Worm (Caenorhabditis elegans): Measurements from ENCODE around the gene rocf-1.

rocf-1 gene

DNA sequence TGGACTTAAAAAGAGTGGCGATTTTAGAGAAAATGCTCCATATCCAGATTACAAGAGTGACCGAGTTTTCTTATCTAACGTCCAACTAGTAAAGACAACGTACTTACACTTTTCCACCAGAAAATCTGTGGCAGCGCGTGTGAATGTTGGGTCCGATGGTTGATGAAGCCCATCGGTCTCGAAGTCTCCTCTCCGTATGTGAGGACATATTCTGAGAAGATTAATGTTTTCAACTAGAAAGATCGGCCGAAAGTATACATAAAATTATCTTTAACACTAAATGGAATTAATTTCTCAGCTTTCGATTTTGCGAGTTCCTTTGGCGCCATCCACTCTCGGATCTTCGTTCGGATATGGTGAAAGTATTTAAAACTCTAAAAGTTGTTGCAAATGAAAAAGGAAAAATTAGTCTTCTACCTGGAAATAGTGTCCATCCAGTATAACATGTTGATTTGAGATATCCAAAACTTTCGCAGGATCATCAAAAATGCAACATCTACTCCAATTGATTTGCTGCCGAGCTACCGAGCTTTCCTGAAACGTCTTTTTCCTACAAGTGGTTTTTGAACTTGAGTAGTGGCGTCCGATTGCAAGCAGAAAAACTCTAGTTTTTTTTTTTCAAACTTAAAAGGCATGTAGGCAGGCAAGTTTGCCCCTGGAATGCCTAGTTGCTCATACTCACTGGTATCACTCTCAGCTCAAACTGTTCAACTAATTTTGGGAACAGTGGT is 32.8 kb downstream of the rocf-1 start:
- TF ChIP-seq F13C5.2 (tag; optimal IDR thresholded peaks at IDR 0.05): no peak
- no peak for TF ChIP-seq tbx-11 (GFP tag; IDR thresholded peaks at IDR 0.05)
- no peak for TF ChIP-seq ets-7 (tag; optimal IDR thresholded peaks at IDR 0.05)
- no peak for TF ChIP-seq hnd-1 (tag; optimal IDR thresholded peaks at IDR 0.05)
- no peak for TF ChIP-seq ceh-13 (GFP tag; optimal IDR thresholded peaks at IDR 0.05)
- no peak for TF ChIP-seq tra-4 (tag; optimal IDR thresholded peaks at IDR 0.05)
- TF ChIP-seq pes-1 (GFP tag; IDR thresholded peaks at IDR 0.05): no peak
- TF ChIP-seq ceh-36 (tag; optimal IDR thresholded peaks at IDR 0.05): no peak
- TF ChIP-seq aly-1 (tag; optimal IDR thresholded peaks at IDR 0.05): no peak
- no peak for TF ChIP-seq scrt-1 (GFP tag; IDR thresholded peaks at IDR 0.05)
- TF ChIP-seq tbx-37 (GFP tag; conservative IDR thresholded peaks at IDR 0.05): no peak
- TF ChIP-seq sea-1 (GFP tag; conservative IDR thresholded peaks at IDR 0.05): no peak
- TF ChIP-seq B0310.2 (tag; optimal IDR thresholded peaks at IDR 0.05): no peak
- TF ChIP-seq hmg-4 (GFP tag; optimal IDR thresholded peaks at IDR 0.05): no peak
- no peak for TF ChIP-seq ama-1 (optimal IDR thresholded peaks at IDR 0.05)
- no peak for TF ChIP-seq hmbx-1 (tag; optimal IDR thresholded peaks at IDR 0.05)
- TF ChIP-seq flt-1 (GFP tag; IDR thresholded peaks at IDR 0.05): no peak

DNA sequence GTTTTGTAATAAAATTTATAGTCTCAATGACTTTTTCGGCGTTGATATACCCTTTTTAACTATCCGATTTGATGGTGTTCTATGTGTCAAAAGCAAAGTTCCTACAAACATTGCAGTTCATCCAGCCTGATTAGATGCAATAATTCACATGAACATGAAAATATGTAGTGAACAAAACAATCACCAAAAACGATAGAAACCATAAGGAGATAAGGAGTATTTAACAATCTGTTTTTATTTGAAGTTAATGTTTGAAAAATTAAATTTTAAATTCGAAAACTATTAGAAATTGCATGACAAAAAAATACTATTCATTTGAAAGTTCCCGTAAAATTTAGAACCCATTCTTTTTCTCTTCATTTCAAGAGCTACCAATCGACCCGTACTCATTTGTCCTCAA is 37.4 kb downstream of the rocf-1 start, which contains the start of gene fbxa-209:
fbxa-209 (minus strand) TSS at position 101 of the 400 bp plus-strand sequence.
- TF ChIP-seq tra-4 (tag; optimal IDR thresholded peaks at IDR 0.05) (no peak), tbx-37 (GFP tag; conservative IDR thresholded peaks at IDR 0.05) (no peak), B0310.2 (tag; optimal IDR thresholded peaks at IDR 0.05) (no peak), pes-1 (GFP tag; IDR thresholded peaks at IDR 0.05) (no peak), hnd-1 (tag; optimal IDR thresholded peaks at IDR 0.05) (no peak), F13C5.2 (tag; optimal IDR thresholded peaks at IDR 0.05) (no peak), ceh-36 (tag; optimal IDR thresholded peaks at IDR 0.05) (no peak), flt-1 (GFP tag; IDR thresholded peaks at IDR 0.05) (no peak), tbx-11 (GFP tag; IDR thresholded peaks at IDR 0.05) (no peak), hmbx-1 (tag; optimal IDR thresholded peaks at IDR 0.05) (no peak), scrt-1 (GFP tag; IDR thresholded peaks at IDR 0.05) (no peak), ceh-13 (GFP tag; optimal IDR thresholded peaks at IDR 0.05) (no peak), ama-1 (optimal IDR thresholded peaks at IDR 0.05) (no peak)

DNA sequence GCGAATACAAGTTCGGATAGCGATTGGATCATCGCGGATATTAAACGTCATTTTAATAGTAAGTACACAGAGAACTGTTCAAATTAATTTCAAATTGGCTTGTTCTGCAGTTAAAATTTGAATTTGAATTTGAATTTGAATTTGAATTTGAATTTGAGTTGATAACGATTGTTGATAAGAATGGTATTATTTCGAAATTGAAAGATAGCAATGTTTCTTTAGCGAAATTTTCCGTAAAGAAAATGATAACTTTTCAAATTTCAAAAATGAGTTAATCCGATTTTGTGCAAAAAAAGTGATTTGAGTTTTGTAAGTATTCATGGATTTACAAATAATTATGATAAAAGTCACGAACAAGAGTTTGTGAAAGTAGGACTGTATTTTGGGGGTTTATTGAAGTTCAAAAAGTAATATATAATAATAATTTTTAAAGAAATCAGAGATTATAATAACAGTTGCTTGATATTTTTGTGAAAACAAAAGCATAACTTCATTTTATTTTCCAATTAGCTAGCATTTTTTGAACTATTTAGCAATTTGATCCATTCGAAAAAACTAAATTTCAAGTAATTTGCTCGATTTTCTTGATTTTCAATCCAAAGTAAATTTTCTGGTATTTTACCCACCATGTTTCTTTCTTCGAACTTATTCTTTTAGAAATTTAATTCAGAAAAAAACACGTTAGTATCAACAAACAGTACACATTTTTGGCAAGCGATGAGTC is 38.8 kb downstream of the rocf-1 start, which contains the start of gene Y36E3A.2:
Y36E3A.2 (plus strand) TSS at position 674 of the 724 bp plus-strand sequence.
- TF ChIP-seq F13C5.2 (tag; optimal IDR thresholded peaks at IDR 0.05): no peak
- TF ChIP-seq hnd-1 (tag; optimal IDR thresholded peaks at IDR 0.05): no peak
- no peak for TF ChIP-seq tra-4 (tag; optimal IDR thresholded peaks at IDR 0.05)
- no peak for TF ChIP-seq ama-1 (optimal IDR thresholded peaks at IDR 0.05)
- no peak for TF ChIP-seq sea-1 (GFP tag; conservative IDR thresholded peaks at IDR 0.05)
- TF ChIP-seq hmg-4 (GFP tag; optimal IDR thresholded peaks at IDR 0.05): no peak
- TF ChIP-seq flt-1 (GFP tag; IDR thresholded peaks at IDR 0.05): no peak
- no peak for TF ChIP-seq tbx-11 (GFP tag; IDR thresholded peaks at IDR 0.05)
- no peak for TF ChIP-seq pes-1 (GFP tag; IDR thresholded peaks at IDR 0.05)
- no peak for TF ChIP-seq ceh-36 (tag; optimal IDR thresholded peaks at IDR 0.05)
- TF ChIP-seq scrt-1 (GFP tag; IDR thresholded peaks at IDR 0.05): no peak
- no peak for TF ChIP-seq B0310.2 (tag; optimal IDR thresholded peaks at IDR 0.05)
- TF ChIP-seq aly-1 (tag; optimal IDR thresholded peaks at IDR 0.05): no peak
- no peak for TF ChIP-seq ets-7 (tag; optimal IDR thresholded peaks at IDR 0.05)
- TF ChIP-seq ceh-13 (GFP tag; optimal IDR thresholded peaks at IDR 0.05): no peak
- TF ChIP-seq tbx-37 (GFP tag; conservative IDR thresholded peaks at IDR 0.05): no peak
- TF ChIP-seq hmbx-1 (tag; optimal IDR thresholded peaks at IDR 0.05): no peak

DNA sequence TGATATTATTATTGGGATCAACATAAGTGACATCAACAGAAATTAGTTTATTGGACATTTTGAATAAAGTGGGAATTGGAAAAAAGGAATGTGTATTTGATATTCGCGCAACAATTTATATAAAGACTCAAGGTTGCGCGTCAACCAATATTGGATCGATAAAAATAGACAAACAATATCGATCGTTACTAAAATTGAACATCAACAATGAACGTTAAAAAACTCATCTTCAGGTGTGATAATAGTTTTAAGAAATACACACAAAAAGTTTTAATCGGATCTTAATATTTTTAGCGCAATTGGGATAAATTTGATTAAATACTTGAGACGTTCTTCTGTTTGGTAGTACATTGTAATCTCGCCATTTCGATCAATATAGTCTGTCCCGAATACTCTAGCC is 40.7 kb downstream of the rocf-1 start, which contains the start of gene fbxa-104:
fbxa-104 (minus strand) TSS at position 83 of the 400 bp plus-strand sequence.
- TF ChIP-seq flt-1 (GFP tag; IDR thresholded peaks at IDR 0.05) (no peak), ceh-13 (GFP tag; optimal IDR thresholded peaks at IDR 0.05) (no peak)

DNA sequence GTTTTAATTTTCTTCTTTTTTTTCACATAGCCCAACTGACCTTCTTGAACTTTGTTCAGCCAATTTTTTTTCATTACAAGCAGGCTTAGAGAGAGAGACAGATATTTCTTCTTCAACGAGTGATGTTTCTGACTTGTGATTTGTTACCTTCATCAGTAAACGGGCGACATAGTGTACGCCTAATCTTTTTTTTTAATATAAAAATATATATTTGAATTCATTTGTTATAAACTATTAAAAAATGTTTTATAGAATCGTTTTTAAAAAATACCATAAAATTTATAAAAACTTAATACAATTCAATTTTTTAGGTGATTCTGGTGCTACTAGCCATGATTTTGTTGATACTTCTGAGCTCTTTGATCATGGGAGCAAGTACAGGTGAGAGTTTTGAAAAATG is 46.5 kb downstream of the rocf-1 start, which contains the start of gene T06E6.10:
T06E6.10 (plus strand) TSS at position 301 of the 400 bp plus-strand sequence.
- TF ChIP-seq hmbx-1 (tag; optimal IDR thresholded peaks at IDR 0.05): no peak
- TF ChIP-seq hmg-4 (GFP tag; optimal IDR thresholded peaks at IDR 0.05): no peak
- TF ChIP-seq aly-1 (tag; optimal IDR thresholded peaks at IDR 0.05): no peak
- TF ChIP-seq scrt-1 (GFP tag; IDR thresholded peaks at IDR 0.05): no peak
- TF ChIP-seq hnd-1 (tag; optimal IDR thresholded peaks at IDR 0.05): no peak

DNA sequence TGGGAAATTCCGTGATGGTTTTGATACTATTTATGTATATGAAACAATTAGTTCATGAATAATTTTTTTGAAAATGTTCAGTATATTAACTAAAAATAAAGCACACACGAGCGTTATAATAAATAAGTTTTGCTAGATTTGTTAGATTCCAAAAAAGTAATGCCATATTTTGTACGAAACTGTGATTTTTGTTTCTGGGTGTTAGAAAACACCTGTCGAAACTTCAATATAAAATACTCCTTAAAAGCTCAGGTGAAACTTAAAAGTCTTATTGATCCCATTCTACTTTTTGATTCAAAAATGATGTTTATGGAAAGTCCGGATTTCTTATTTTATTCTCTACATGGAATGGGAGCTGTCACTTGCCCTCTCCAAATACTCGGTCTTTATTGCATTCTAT is 48.4 kb downstream of the rocf-1 start, which contains the start of gene srh-265:
srh-265 (plus strand) TSS at position 301 of the 400 bp plus-strand sequence.
- no peak for TF ChIP-seq F13C5.2 (tag; optimal IDR thresholded peaks at IDR 0.05)
- TF ChIP-seq sea-1 (GFP tag; conservative IDR thresholded peaks at IDR 0.05): no peak
- TF ChIP-seq pes-1 (GFP tag; IDR thresholded peaks at IDR 0.05): no peak
- TF ChIP-seq ceh-13 (GFP tag; optimal IDR thresholded peaks at IDR 0.05): no peak
- TF ChIP-seq aly-1 (tag; optimal IDR thresholded peaks at IDR 0.05): no peak
- no peak for TF ChIP-seq tbx-37 (GFP tag; conservative IDR thresholded peaks at IDR 0.05)
- no peak for TF ChIP-seq ama-1 (optimal IDR thresholded peaks at IDR 0.05)

DNA sequence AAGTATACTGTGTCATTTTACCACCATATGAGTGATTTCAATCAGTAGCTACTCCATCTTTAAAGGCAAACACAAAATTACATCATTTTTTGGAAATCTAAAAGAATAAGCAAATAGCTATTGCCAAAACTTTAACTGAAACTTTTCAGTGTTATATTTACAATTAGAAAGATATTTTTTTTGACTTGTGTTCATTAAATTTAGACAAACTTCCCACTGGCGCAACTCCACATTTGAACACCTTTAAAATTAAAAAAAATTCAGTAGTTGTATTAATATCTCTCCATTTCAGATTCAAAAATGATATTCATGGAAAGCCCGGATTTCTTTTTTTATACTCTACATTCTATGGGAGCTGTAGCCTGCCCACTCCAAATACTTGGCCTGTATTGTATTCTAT is 50.5 kb downstream of the rocf-1 start, which contains the start of gene srh-264:
srh-264 (plus strand) TSS at position 301 of the 400 bp plus-strand sequence.
- TF ChIP-seq flt-1 (GFP tag; IDR thresholded peaks at IDR 0.05) (no peak), tbx-37 (GFP tag; conservative IDR thresholded peaks at IDR 0.05) (no peak), hnd-1 (tag; optimal IDR thresholded peaks at IDR 0.05) (no peak), ceh-13 (GFP tag; optimal IDR thresholded peaks at IDR 0.05) (no peak), ama-1 (optimal IDR thresholded peaks at IDR 0.05) (no peak), scrt-1 (GFP tag; IDR thresholded peaks at IDR 0.05) (no peak), tra-4 (tag; optimal IDR thresholded peaks at IDR 0.05) (no peak), B0310.2 (tag; optimal IDR thresholded peaks at IDR 0.05) (no peak), tbx-11 (GFP tag; IDR thresholded peaks at IDR 0.05) (no peak), F13C5.2 (tag; optimal IDR thresholded peaks at IDR 0.05) (no peak)

Data from whole organism, early embryonic.